Worm (Caenorhabditis elegans): ENCODE results near the gene Y14H12B.1.

- TF ChIP-seq nhr-76 (tag; optimal IDR thresholded peaks at IDR 0.05) (no peak), flh-1 (GFP tag; optimal IDR thresholded peaks at IDR 0.05) (no peak)
Observed at ce11 chrII:3935098-3935497, 851 bp downstream of the Y14H12B.1 start.
